Worm (Caenorhabditis elegans) whole organism, young adult: ENCODE results near the gene clec-174.
A peak's percentile ranks its signal among the peaks of the same experiment; 100 is the strongest.

Experiments used
- B0019.2 ChIP-seq: fragments of 200-800 bp; sonication (Bioruptor generic); conservative IDR thresholded peaks from 2 replicates; pipeline ENCODE4 v1.3.6; 2022; ENCODE audit warnings: missing genetic modification reagents, missing genetic modification characterization, missing compliant biosample characterization
- F23B12.7 ChIP-seq: sonication (generic microtip); optimal IDR thresholded peaks from 2 replicates; lab custom pipeline; 2017; ENCODE audit warnings: missing genetic modification characterization, mild to moderate bottlenecking, missing compliant biosample characterization, antibody characterized with exemption, moderate library complexity; ENCODE audit not compliant: insufficient read depth
- F37B4.10 ChIP-seq: fragments of 200-800 bp; sonication (Bioruptor generic); IDR thresholded peaks from 2 replicates; pipeline ENCODE4 v1.3.6; 2022; ENCODE audit warnings: missing genetic modification characterization, missing compliant biosample characterization
- F57A8.1 ChIP-seq: fragments of 200-800 bp; sonication (Bioruptor generic); optimal IDR thresholded peaks from 2 replicates; lab custom pipeline; 2018; ENCODE audit warnings: mild to moderate bottlenecking, missing genetic modification characterization, moderate library complexity, missing compliant biosample characterization
- F57C9.4 ChIP-seq: sonication (generic microtip); optimal IDR thresholded peaks from 2 replicates; lab custom pipeline; 2017; ENCODE audit warnings: mild to moderate bottlenecking, missing genetic modification characterization, missing compliant biosample characterization
- K12H6.12 ChIP-seq: fragments of 200-800 bp; sonication (Bioruptor generic); optimal IDR thresholded peaks from 2 replicates; lab custom pipeline; 2018; ENCODE audit warnings: mild to moderate bottlenecking, missing genetic modification characterization, missing compliant biosample characterization
- Y53F4B.3 ChIP-seq: fragments of 200-800 bp; sonication (Bioruptor generic); IDR thresholded peaks from 2 replicates; pipeline ENCODE4 v1.3.6; 2022; ENCODE audit warnings: missing genetic modification reagents, missing genetic modification characterization, missing compliant biosample characterization
- Y56A3A.18 ChIP-seq: fragments of 200-800 bp; sonication (Bioruptor generic); IDR thresholded peaks from 2 replicates; pipeline ENCODE4 v1.3.6; 2022; ENCODE audit warnings: missing genetic modification reagents, missing genetic modification characterization, missing compliant biosample characterization
- Y95B8A.8 ChIP-seq: fragments of 200-800 bp; sonication (Bioruptor generic); IDR thresholded peaks from 2 replicates; pipeline ENCODE4 v1.3.6; 2022; ENCODE audit warnings: missing genetic modification reagents, missing genetic modification characterization, missing compliant biosample characterization
- ama-1 ChIP-seq, 3 experiments: fragments of 150-350 bp in 1 of 3; sonication (generic microtip) in 2 of 3; optimal IDR thresholded peaks; 2 replicates each; lab custom pipeline; 2014 to 2018; ENCODE audit warnings: missing biosample characterization in 2 of 3, missing genetic modification characterization in 2 of 3, missing genetic modification reagents in 2 of 3
- aptf-3 ChIP-seq: fragments of 200-800 bp; sonication (Bioruptor generic); IDR thresholded peaks from 2 replicates; pipeline ENCODE4 v1.3.6; 2022; ENCODE audit warnings: missing genetic modification characterization, missing compliant biosample characterization
- attf-6 ChIP-seq: fragments of 200-800 bp; sonication (Bioruptor generic); IDR thresholded peaks from 2 replicates; pipeline ENCODE4 v1.3.6; 2022; ENCODE audit warnings: missing genetic modification reagents, missing genetic modification characterization, missing compliant biosample characterization
- cebp-1 ChIP-seq, 2 experiments: fragments of 200-800 bp in 1 of 2; sonication (Bioruptor generic) in 1 of 2; sonication (generic microtip) in 1 of 2; IDR thresholded peaks in 1 of 2; optimal IDR thresholded peaks in 1 of 2; 2 replicates each; pipeline versions ENCODE4 v1.3.6 to Lab custom; 2017 to 2022; ENCODE audit warnings: missing compliant biosample characterization in 2 of 2, missing genetic modification characterization in 2 of 2, mild to moderate bottlenecking in 1 of 2, missing genetic modification reagents in 1 of 2, moderate library complexity in 1 of 2
- ceh-91 ChIP-seq: fragments of 200-800 bp; sonication (Bioruptor generic); IDR thresholded peaks from 2 replicates; pipeline ENCODE4 v1.3.6; 2022; ENCODE audit warnings: missing genetic modification reagents, missing genetic modification characterization, missing compliant biosample characterization
- dpff-1 ChIP-seq: sonication (generic microtip); optimal IDR thresholded peaks from 2 replicates; lab custom pipeline; 2017; ENCODE audit warnings: mild to moderate bottlenecking, missing genetic modification characterization, missing compliant biosample characterization
- dpl-1 ChIP-seq: fragments of 150-350 bp; optimal IDR thresholded peaks from 2 replicates; lab custom pipeline; 2014; ENCODE audit warnings: missing biosample characterization, missing genetic modification reagents, missing genetic modification characterization
- gei-17 ChIP-seq: fragments of 200-800 bp; sonication (Bioruptor generic); optimal IDR thresholded peaks from 2 replicates; lab custom pipeline; 2018; ENCODE audit warnings: mild to moderate bottlenecking, missing genetic modification characterization, missing compliant biosample characterization
- him-1 ChIP-seq: sonication (generic microtip); optimal IDR thresholded peaks from 2 replicates; lab custom pipeline; 2016; ENCODE audit warnings: missing genotype, missing genetic modification reagents, missing genetic modification characterization, missing compliant biosample characterization
- hrde-1 ChIP-seq: sonication (generic microtip); optimal IDR thresholded peaks from 2 replicates; lab custom pipeline; 2016; ENCODE audit warnings: missing genetic modification characterization, mild to moderate bottlenecking, missing compliant biosample characterization, moderate library complexity, missing genotype, missing genetic modification reagents, borderline replicate concordance
- hsf-1 ChIP-seq: fragments of 200-800 bp; sonication (Bioruptor generic); IDR thresholded peaks from 2 replicates; pipeline ENCODE4 v1.3.6; 2022; ENCODE audit warnings: missing genetic modification reagents, missing genetic modification characterization, missing compliant biosample characterization
- lin-35 ChIP-seq, 3 experiments: fragments of 150-350 bp in 2 of 3; sonication (generic microtip) in 1 of 3; optimal IDR thresholded peaks; 2 replicates each; lab custom pipeline; 2014 to 2018; ENCODE audit warnings: missing biosample characterization in 3 of 3, missing genetic modification characterization in 3 of 3, missing genetic modification reagents in 3 of 3
- lin-40 ChIP-seq: sonication (generic microtip); optimal IDR thresholded peaks from 2 replicates; lab custom pipeline; 2016; ENCODE audit warnings: missing genetic modification characterization, mild to moderate bottlenecking, missing compliant biosample characterization, missing genotype, missing genetic modification reagents
- lir-1 ChIP-seq: fragments of 200-800 bp; sonication (Bioruptor generic); conservative IDR thresholded peaks from 2 replicates; pipeline ENCODE4 v1.3.6; 2022; ENCODE audit warnings: missing genetic modification reagents, missing genetic modification characterization, missing compliant biosample characterization
- madf-8 ChIP-seq: fragments of 200-800 bp; sonication (Bioruptor generic); conservative IDR thresholded peaks from 2 replicates; pipeline ENCODE4 v1.3.6; 2022; ENCODE audit warnings: missing genetic modification reagents, missing genetic modification characterization, missing compliant biosample characterization
- mxl-1 ChIP-seq: sonication (generic microtip); optimal IDR thresholded peaks from 2 replicates; lab custom pipeline; 2016; ENCODE audit warnings: missing genetic modification characterization, missing compliant biosample characterization
- nfya-2 ChIP-seq: fragments of 200-800 bp; sonication (Bioruptor generic); IDR thresholded peaks from 2 replicates; pipeline ENCODE4 v1.3.6; 2022; ENCODE audit warnings: missing genetic modification reagents, missing genetic modification characterization, missing compliant biosample characterization
- nhr-179 ChIP-seq: sonication (generic microtip); optimal IDR thresholded peaks from 2 replicates; lab custom pipeline; 2016; ENCODE audit warnings: mild to moderate bottlenecking, missing genetic modification characterization, missing compliant biosample characterization
- nhr-80 ChIP-seq: sonication (generic microtip); optimal IDR thresholded peaks from 2 replicates; lab custom pipeline; 2016; ENCODE audit warnings: missing genetic modification characterization, missing compliant biosample characterization
- nhr-90 ChIP-seq: sonication (generic microtip); optimal IDR thresholded peaks from 2 replicates; lab custom pipeline; 2016; ENCODE audit warnings: missing genotype, mild to moderate bottlenecking, missing genetic modification characterization, missing compliant biosample characterization
- sdz-38 ChIP-seq: sonication (generic microtip); optimal IDR thresholded peaks from 2 replicates; lab custom pipeline; 2016; ENCODE audit warnings: missing genotype, missing genetic modification characterization, missing compliant biosample characterization
- sea-2 ChIP-seq: fragments of 200-800 bp; sonication (Bioruptor generic); IDR thresholded peaks from 2 replicates; pipeline ENCODE4 v1.3.6; 2022; ENCODE audit warnings: missing genetic modification characterization, missing compliant biosample characterization
- sptf-2 ChIP-seq: fragments of 200-800 bp; sonication (Bioruptor generic); optimal IDR thresholded peaks from 2 replicates; lab custom pipeline; 2018; ENCODE audit warnings: mild to moderate bottlenecking, missing genetic modification characterization, missing compliant biosample characterization
- xnd-1 ChIP-seq: sonication (generic microtip); optimal IDR thresholded peaks from 2 replicates; lab custom pipeline; 2016; ENCODE audit warnings: missing genotype, missing genetic modification reagents, missing genetic modification characterization, missing compliant biosample characterization
- ztf-22 ChIP-seq: fragments of 200-800 bp; sonication (Bioruptor generic); optimal IDR thresholded peaks from 2 replicates; lab custom pipeline; 2018; ENCODE audit warnings: mild to moderate bottlenecking, missing genetic modification characterization, moderate library complexity, missing compliant biosample characterization
- ztf-3 ChIP-seq: fragments of 200-800 bp; sonication (Bioruptor generic); optimal IDR thresholded peaks from 2 replicates; lab custom pipeline; 2018; ENCODE audit warnings: mild to moderate bottlenecking, missing genetic modification characterization, missing compliant biosample characterization

Gene clec-174

DNA sequence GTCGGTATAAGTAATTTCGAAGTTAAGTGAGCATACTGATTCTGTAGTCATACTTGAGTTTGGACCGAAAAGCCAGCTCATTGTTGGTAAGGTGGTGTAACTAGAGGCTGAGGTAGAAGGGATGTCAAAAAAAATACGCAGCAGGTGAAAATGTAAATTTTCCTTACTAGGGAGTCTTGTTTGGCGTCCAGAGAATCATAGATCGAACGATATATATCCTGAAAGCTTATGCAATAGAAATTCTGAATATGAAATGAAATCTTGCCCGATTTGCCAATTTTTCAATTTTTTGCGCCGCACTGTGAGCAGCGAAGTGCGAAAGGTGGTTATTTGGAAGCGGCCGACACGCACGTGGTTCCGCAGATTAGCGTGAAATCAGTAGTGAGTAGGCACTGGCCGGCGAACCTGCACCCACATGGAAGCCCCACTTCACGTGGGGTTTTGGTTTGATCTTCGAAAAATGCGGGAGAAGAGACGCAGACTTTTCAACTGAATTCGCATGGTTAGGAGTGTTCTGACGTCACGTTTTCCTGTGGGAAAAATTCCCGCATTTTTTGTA is 36.5 kb upstream of the clec-174 start, which contains the start of gene srh-220:
TSS of gene srh-220 (minus strand) at position 51 of the 559 bp plus-strand sequence.
- TF ChIP-seq F37B4.10 (GFP tag; lab: Robert Waterston, UW), result 0 out of 2 replicates have a peak, but pooled peaks have one; percentile 67
- no peak for TF ChIP-seq madf-8 (GFP tag; lab: Robert Waterston, UW)
- TF ChIP-seq B0019.2 (GFP tag; lab: Robert Waterston, UW), result no peak
- TF ChIP-seq lir-1 (GFP tag; lab: Robert Waterston, UW), result no peak
- TF ChIP-seq Y95B8A.8 (GFP tag; lab: Robert Waterston, UW), result no peak

DNA sequence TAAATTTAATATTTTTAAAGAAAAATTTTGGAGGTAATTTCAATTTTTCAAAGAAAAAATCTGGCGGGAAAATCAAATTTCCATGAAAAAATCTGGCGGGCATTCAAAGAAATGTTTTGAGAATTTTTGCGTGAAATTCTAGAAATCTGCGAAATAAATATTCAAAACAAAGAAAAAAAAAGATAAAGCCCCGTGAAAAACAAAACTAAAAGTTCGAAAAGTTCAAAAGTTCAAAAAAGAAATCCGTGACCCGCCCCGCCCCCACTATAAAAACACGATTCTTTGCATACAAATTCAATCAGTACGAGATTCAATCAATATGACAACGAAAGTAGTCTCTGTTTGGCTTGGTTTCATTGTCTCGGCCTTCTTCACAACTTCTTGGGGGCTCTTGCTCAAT is 31.5 kb upstream of the clec-174 start, which contains the start of gene clec-79:
TSS of gene clec-79 (plus strand) at position 301 of the 400 bp plus-strand sequence.
- TF ChIP-seq hsf-1 (GFP tag; lab: Robert Waterston, UW), result no peak
- TF ChIP-seq nhr-90, result no peak
- no peak for TF ChIP-seq attf-6 (GFP tag; lab: Robert Waterston, UW)
- TF ChIP-seq hrde-1 (tag; lab: Kevin White, UChicago), result no peak
- no peak for TF ChIP-seq ama-1 (optimal IDR thresholded peaks at IDR 0.05; lab: Kevin White, UChicago)
- no peak for TF ChIP-seq ama-1 (GFP tag; optimal IDR thresholded peaks at IDR 0.05; lab: Kevin White, UChicago)
- no peak for TF ChIP-seq ceh-91
- TF ChIP-seq Y53F4B.3 (GFP tag; lab: Robert Waterston, UW), result no peak
- no peak for TF ChIP-seq cebp-1 (GFP tag; IDR thresholded peaks at IDR 0.05; lab: Robert Waterston, UW)
- no peak for TF ChIP-seq cebp-1 (tag; optimal IDR thresholded peaks at IDR 0.05; lab: Kevin White, UChicago)
- TF ChIP-seq xnd-1, result no peak
- TF ChIP-seq sdz-38 (tag; lab: Kevin White, UChicago), result no peak
- TF ChIP-seq lin-40, result no peak
- TF ChIP-seq dpff-1, result no peak

DNA sequence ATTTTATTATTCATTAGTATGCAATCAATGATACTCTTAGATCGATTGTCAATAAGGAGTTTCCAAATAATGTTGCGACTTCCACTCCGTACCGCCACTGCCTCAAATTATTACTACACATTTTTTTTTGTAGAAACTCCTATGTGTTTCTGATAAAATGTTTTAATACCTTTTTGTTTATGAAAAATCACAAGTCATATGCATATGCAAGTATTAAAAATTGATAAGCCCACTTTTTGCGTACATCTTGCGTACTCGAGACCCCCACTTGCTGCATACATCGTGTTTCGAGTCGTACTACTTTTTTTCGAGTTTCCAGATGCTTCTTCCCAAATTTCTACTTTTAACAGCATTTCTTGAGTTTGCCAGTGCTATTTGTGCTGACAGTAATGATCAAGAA is 23.5 kb upstream of the clec-174 start, which contains the start of gene clec-76:
TSS of gene clec-76 (plus strand) at position 234 of the 400 bp plus-strand sequence.
- TF ChIP-seq lin-40, result no peak
- no peak for TF ChIP-seq nhr-179 (tag; lab: Kevin White, UChicago)
- TF ChIP-seq ztf-3 (GFP tag; lab: Kevin White, UChicago), result no peak
- no peak for TF ChIP-seq gei-17 (GFP tag; lab: Kevin White, UChicago)
- TF ChIP-seq nhr-80, result no peak
- no peak for TF ChIP-seq Y53F4B.3 (GFP tag; lab: Robert Waterston, UW)
- no peak for TF ChIP-seq F57C9.4 (tag; lab: Kevin White, UChicago)
- no peak for TF ChIP-seq sptf-2
- TF ChIP-seq dpl-1, result no peak
- TF ChIP-seq sdz-38 (tag; lab: Kevin White, UChicago), result no peak
- TF ChIP-seq sea-2 (GFP tag; lab: Robert Waterston, UW), result no peak
- TF ChIP-seq F57A8.1, result no peak
- no peak for TF ChIP-seq K12H6.12 (tag; lab: Kevin White, UChicago)
- no peak for TF ChIP-seq nfya-2 (GFP tag; lab: Robert Waterston, UW)
- TF ChIP-seq Y56A3A.18 (GFP tag; lab: Robert Waterston, UW), result no peak
- TF ChIP-seq ztf-22 (GFP tag; lab: Kevin White, UChicago), result no peak
- TF ChIP-seq nhr-90, result no peak

DNA sequence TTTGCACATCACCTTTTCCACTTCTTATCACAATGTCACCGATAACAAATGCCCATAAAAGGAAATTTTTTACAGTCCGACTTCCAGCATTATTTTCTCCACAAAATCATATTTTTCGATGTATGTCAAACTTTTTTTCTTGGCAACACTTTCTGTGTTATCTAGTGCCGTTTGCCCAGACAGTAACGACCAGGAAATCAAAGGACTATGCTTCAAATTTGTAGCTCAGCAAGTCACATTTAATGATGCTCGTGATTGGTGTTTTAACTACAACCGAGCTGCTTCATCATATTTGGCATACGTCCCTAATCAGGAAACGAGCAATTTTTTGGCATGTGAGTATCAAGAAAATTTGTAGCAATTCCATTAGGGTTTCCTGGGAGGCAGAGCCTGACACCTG is 22.0 kb upstream of the clec-174 start:
- TF ChIP-seq nhr-80, result peak; percentile 13
- TF ChIP-seq K12H6.12 (tag; lab: Kevin White, UChicago), result no peak

DNA sequence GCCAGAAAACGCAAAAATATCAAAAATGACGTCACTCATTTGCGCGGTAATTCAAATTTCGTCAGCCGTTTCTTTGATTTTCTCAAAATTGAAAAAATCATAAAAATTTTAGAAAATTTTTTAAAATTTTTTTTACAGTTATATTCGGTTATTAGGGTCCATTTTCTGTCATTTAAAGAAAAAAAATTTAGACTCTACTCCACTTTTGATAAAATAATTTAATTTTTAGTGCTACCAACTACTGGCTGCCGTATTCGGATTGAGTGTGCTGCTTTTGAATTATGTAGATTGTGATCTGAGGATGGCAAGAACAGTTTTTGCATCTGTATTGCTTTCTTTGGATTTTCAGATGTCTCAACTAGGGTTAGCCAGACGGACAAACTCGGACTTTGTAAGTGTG is 21.1 kb upstream of the clec-174 start, which contains the start of gene Y46C8AM.1:
TSS of gene Y46C8AM.1 (plus strand) at position 301 of the 400 bp plus-strand sequence.
- TF ChIP-seq lin-35 (GFP tag; optimal IDR thresholded peaks at IDR 0.05; lab: Kevin White, UChicago), result no peak
- TF ChIP-seq F23B12.7, result no peak
- no peak for TF ChIP-seq mxl-1
- TF ChIP-seq cebp-1 (GFP tag; IDR thresholded peaks at IDR 0.05; lab: Robert Waterston, UW), result no peak
- no peak for TF ChIP-seq cebp-1 (tag; optimal IDR thresholded peaks at IDR 0.05; lab: Kevin White, UChicago)
- no peak for TF ChIP-seq nhr-90
- no peak for TF ChIP-seq him-1 (tag; lab: Kevin White, UChicago)
- no peak for TF ChIP-seq F57C9.4 (tag; lab: Kevin White, UChicago)
- no peak for TF ChIP-seq aptf-3 (GFP tag; lab: Robert Waterston, UW)
